Worm (Caenorhabditis elegans) whole organism, young adult: ENCODE measurements around the gene F43G6.7.

Source experiments
- B0019.2 ChIP-seq: fragments of 200-800 bp; sonication (Bioruptor generic); conservative IDR thresholded peaks from 2 replicates; pipeline ENCODE4 v1.3.6; 2022; ENCODE audit warnings: missing genetic modification reagents, missing genetic modification characterization, missing compliant biosample characterization
- F23B12.7 ChIP-seq: sonication (generic microtip); optimal IDR thresholded peaks from 2 replicates; lab custom pipeline; 2017; ENCODE audit warnings: missing genetic modification characterization, mild to moderate bottlenecking, missing compliant biosample characterization, antibody characterized with exemption, moderate library complexity; ENCODE audit not compliant: insufficient read depth
- F37B4.10 ChIP-seq: fragments of 200-800 bp; sonication (Bioruptor generic); IDR thresholded peaks from 2 replicates; pipeline ENCODE4 v1.3.6; 2022; ENCODE audit warnings: missing genetic modification characterization, missing compliant biosample characterization
- F52B5.7 ChIP-seq: sonication (generic microtip); optimal IDR thresholded peaks from 2 replicates; lab custom pipeline; 2016; ENCODE audit warnings: mild to moderate bottlenecking, missing genetic modification characterization, missing compliant biosample characterization
- T07F8.4 ChIP-seq: sonication (generic microtip); optimal IDR thresholded peaks from 2 replicates; lab custom pipeline; 2016; ENCODE audit warnings: mild to moderate bottlenecking, missing genetic modification characterization, moderate library complexity, missing compliant biosample characterization
- Y95B8A.8 ChIP-seq: fragments of 200-800 bp; sonication (Bioruptor generic); IDR thresholded peaks from 2 replicates; pipeline ENCODE4 v1.3.6; 2022; ENCODE audit warnings: missing genetic modification reagents, missing genetic modification characterization, missing compliant biosample characterization
- attf-6 ChIP-seq: fragments of 200-800 bp; sonication (Bioruptor generic); IDR thresholded peaks from 2 replicates; pipeline ENCODE4 v1.3.6; 2022; ENCODE audit warnings: missing genetic modification reagents, missing genetic modification characterization, missing compliant biosample characterization
- ccch-3 ChIP-seq: fragments of 200-800 bp; sonication (Bioruptor generic); optimal IDR thresholded peaks from 2 replicates; lab custom pipeline; 2018; ENCODE audit warnings: mild to moderate bottlenecking, missing genetic modification characterization, missing compliant biosample characterization
- efl-1 ChIP-seq: fragments of 150-350 bp; optimal IDR thresholded peaks from 2 replicates; lab custom pipeline; 2014; ENCODE audit warnings: missing biosample characterization, missing genetic modification reagents, missing genetic modification characterization
- him-1 ChIP-seq: sonication (generic microtip); optimal IDR thresholded peaks from 2 replicates; lab custom pipeline; 2016; ENCODE audit warnings: missing genotype, missing genetic modification reagents, missing genetic modification characterization, missing compliant biosample characterization
- madf-6 ChIP-seq: fragments of 200-800 bp; sonication (Bioruptor generic); IDR thresholded peaks from 2 replicates; pipeline ENCODE4 v1.3.6; 2022; ENCODE audit warnings: missing genetic modification reagents, missing genetic modification characterization, missing compliant biosample characterization
- rcor-1 ChIP-seq: fragments of 200-800 bp; sonication (Bioruptor generic); IDR thresholded peaks from 2 replicates; pipeline ENCODE4 v1.3.6; 2022; ENCODE audit warnings: missing genetic modification reagents, missing genetic modification characterization, missing compliant biosample characterization
- snpc-4 ChIP-seq, 5 experiments: fragments of 150-350 bp in 1 of 5; sonication (generic microtip) in 4 of 5; optimal IDR thresholded peaks; 2 replicates each; lab custom pipeline; 2014 to 2018; ENCODE audit warnings: missing genetic modification characterization in 5 of 5, missing biosample characterization in 3 of 5, antibody characterized with exemption in 2 of 5, mild to moderate bottlenecking in 2 of 5, missing compliant biosample characterization in 2 of 5, missing genotype in 2 of 5, moderate library complexity in 2 of 5, missing genetic modification reagents in 1 of 5
- unc-130 ChIP-seq: sonication (generic microtip); optimal IDR thresholded peaks from 2 replicates; lab custom pipeline; 2016; ENCODE audit warnings: missing genetic modification reagents, missing genetic modification characterization, missing compliant biosample characterization

ce11 chrII:11790458-11790857 lies 20.1 kb upstream of the F43G6.7 start, which contains the start of gene F43G6.4:
- TF ChIP-seq F23B12.7 (tag; lab: Kevin White, UChicago) (no peak), F52B5.7 (tag; lab: Kevin White, UChicago) (no peak), snpc-4 (GFP tag; optimal IDR thresholded peaks at IDR 0.05; lab: Kevin White, UChicago) (no peak), snpc-4 (tag; optimal IDR thresholded peaks at IDR 0.05; lab: Kevin White, UChicago) (no peak), T07F8.4 (tag; lab: Kevin White, UChicago) (no peak), B0019.2 (GFP tag; lab: Robert Waterston, UW) (no peak), F37B4.10 (GFP tag; lab: Robert Waterston, UW) (no peak), him-1 (tag; lab: Kevin White, UChicago) (no peak), madf-6 (GFP tag; lab: Robert Waterston, UW) (no peak), ccch-3 (no peak), efl-1 (GFP tag; lab: Kevin White, UChicago) (no peak), rcor-1 (GFP tag; lab: Robert Waterston, UW) (no peak), Y95B8A.8 (GFP tag; lab: Robert Waterston, UW) (no peak), attf-6 (no peak), unc-130 (GFP tag; lab: Kevin White, UChicago) (no peak)
